Fruit fly (Drosophila melanogaster) whole organism, embryonic: Measurements from ENCODE around the gene tok.

Source experiments
- Blimp-1 ChIP-seq: fragments of 200-800 bp; sonication (Bioruptor generic); optimal IDR thresholded peaks from 3 replicates; lab custom pipeline; 2018; ENCODE audit warnings: missing biosample characterization, missing genetic modification characterization, mild to moderate bottlenecking, moderate library complexity, missing genetic modification reagents
- CG10267 ChIP-seq: fragments of 200-800 bp; sonication (Bioruptor generic); optimal IDR thresholded peaks from 2 replicates; lab custom pipeline; 2018; ENCODE audit warnings: missing biosample characterization, mild to moderate bottlenecking, missing genetic modification characterization, moderate library complexity
- CG12236 ChIP-seq: fragments of 200-800 bp; sonication (Bioruptor generic); optimal IDR thresholded peaks from 2 replicates; lab custom pipeline; 2016; ENCODE audit warnings: missing biosample characterization, missing genetic modification characterization
- CG1233 ChIP-seq: fragments of 200-800 bp; sonication (Bioruptor generic); optimal IDR thresholded peaks from 4 replicates; lab custom pipeline; 2018; ENCODE audit warnings: missing biosample characterization, mild to moderate bottlenecking, missing genetic modification characterization
- CG12659 ChIP-seq: fragments of 200-800 bp; sonication (Bioruptor generic); optimal IDR thresholded peaks from 3 replicates; lab custom pipeline; 2017; ENCODE audit warnings: mild to moderate bottlenecking, missing biosample characterization, missing genetic modification reagents, missing genetic modification characterization
- CG13296 ChIP-seq: fragments of 200-800 bp; sonication (Bioruptor generic); optimal IDR thresholded peaks from 3 replicates; lab custom pipeline; 2018; ENCODE audit warnings: missing biosample characterization, mild to moderate bottlenecking, missing genetic modification characterization
- CG13424 ChIP-seq: fragments of 200-800 bp; sonication (Bioruptor generic); optimal IDR thresholded peaks from 2 replicates; lab custom pipeline; 2019; ENCODE audit warnings: missing biosample characterization, mild to moderate bottlenecking, missing genetic modification characterization, moderate library complexity
- CG17829 ChIP-seq: fragments of 200-800 bp; optimal IDR thresholded peaks from 2 replicates; lab custom pipeline; 2019; ENCODE audit warnings: missing biosample characterization, mild to moderate bottlenecking, missing genetic modification characterization, moderate library complexity
- CG1832 ChIP-seq: fragments of 200-800 bp; sonication (Bioruptor generic); optimal IDR thresholded peaks from 2 replicates; lab custom pipeline; 2017; ENCODE audit warnings: missing biosample characterization, mild to moderate bottlenecking, missing genetic modification characterization, inconsistent platforms
- CG2712 ChIP-seq: fragments of 200-800 bp; optimal IDR thresholded peaks from 3 replicates; lab custom pipeline; 2019; ENCODE audit warnings: missing biosample characterization, mild to moderate bottlenecking, missing genetic modification characterization, moderate library complexity
- CG32767 ChIP-seq: fragments of 200-800 bp; sonication (Bioruptor generic); IDR thresholded peaks from 2 replicates; pipeline ENCODE4 v1.3.6; 2022; ENCODE audit warnings: missing biosample characterization, missing genetic modification characterization
- CG4854 ChIP-seq: fragments of 200-800 bp; sonication (Bioruptor generic); optimal IDR thresholded peaks from 2 replicates; lab custom pipeline; 2016; ENCODE audit warnings: missing biosample characterization, missing genetic modification characterization, inconsistent platforms
- CG6683 ChIP-seq: fragments of 200-800 bp; sonication (Bioruptor generic); optimal IDR thresholded peaks from 2 replicates; lab custom pipeline; 2017; ENCODE audit warnings: missing biosample characterization, mild to moderate bottlenecking, missing genetic modification characterization, missing genetic modification reagents
- CG6689 ChIP-seq: fragments of 200-800 bp; sonication (Bioruptor generic); IDR thresholded peaks from 2 replicates; pipeline ENCODE4 v1.3.6; 2022; ENCODE audit warnings: missing biosample characterization, missing genetic modification characterization
- CG7556 ChIP-seq: fragments of 200-800 bp; sonication (Bioruptor generic); optimal IDR thresholded peaks from 2 replicates; lab custom pipeline; 2017; ENCODE audit warnings: missing biosample characterization, mild to moderate bottlenecking, missing genetic modification characterization
- CG8924 ChIP-seq: fragments of 200-800 bp; optimal IDR thresholded peaks from 3 replicates; lab custom pipeline; 2019; ENCODE audit warnings: missing biosample characterization, mild to moderate bottlenecking, missing genetic modification characterization, moderate library complexity
- CG9437 ChIP-seq: fragments of 200-800 bp; sonication (Bioruptor generic); optimal IDR thresholded peaks from 2 replicates; lab custom pipeline; 2018; ENCODE audit warnings: missing biosample characterization, mild to moderate bottlenecking, missing genetic modification characterization
- CG9817 ChIP-seq: fragments of 200-800 bp; sonication (Bioruptor generic); optimal IDR thresholded peaks from 2 replicates; lab custom pipeline; 2018; ENCODE audit warnings: missing biosample characterization, mild to moderate bottlenecking, missing genetic modification characterization, moderate library complexity
- CoRest ChIP-seq: fragments of 200-800 bp; sonication (Bioruptor generic); optimal IDR thresholded peaks from 3 replicates; lab custom pipeline; 2018; ENCODE audit warnings: missing biosample characterization, mild to moderate bottlenecking, missing genetic modification characterization, moderate library complexity
- Dip2 ChIP-seq: fragments of 200-800 bp; sonication (Bioruptor generic); IDR thresholded peaks from 2 replicates; pipeline ENCODE4 v1.3.6; 2022; ENCODE audit warnings: missing biosample characterization, missing genetic modification characterization
- Dp ChIP-seq: fragments of 200-800 bp; sonication (Bioruptor generic); optimal IDR thresholded peaks from 2 replicates; lab custom pipeline; 2018; ENCODE audit warnings: missing biosample characterization, mild to moderate bottlenecking, missing genetic modification characterization, moderate library complexity
- Eip74EF ChIP-seq, 2 experiments: fragments of 200-800 bp in 1 of 2; fragments of >200 bp in 1 of 2; sonication (Bioruptor generic) in 1 of 2; optimal IDR thresholded peaks; 2 replicates each; lab custom pipeline; 2017 to 2019; ENCODE audit warnings: missing biosample characterization in 2 of 2, missing genetic modification characterization in 2 of 2, mild to moderate bottlenecking in 1 of 2, moderate library complexity in 1 of 2
- Hr39 ChIP-seq: fragments of >200 bp; optimal IDR thresholded peaks from 2 replicates; lab custom pipeline; 2017
- NFAT ChIP-seq: fragments of 200-800 bp; sonication (Bioruptor generic); IDR thresholded peaks from 2 replicates; pipeline ENCODE4 v1.3.6; 2022; ENCODE audit warnings: missing biosample characterization, missing genetic modification characterization
- Nf-YB ChIP-seq: fragments of 200-800 bp; sonication (Bioruptor generic); optimal IDR thresholded peaks from 3 replicates; lab custom pipeline; 2019; ENCODE audit warnings: missing biosample characterization, mild to moderate bottlenecking, missing genetic modification characterization, moderate library complexity
- Nf-YC ChIP-seq: fragments of 200-800 bp; optimal IDR thresholded peaks from 3 replicates; lab custom pipeline; 2019; ENCODE audit warnings: missing biosample characterization, mild to moderate bottlenecking, missing genetic modification characterization, moderate library complexity
- Oli ChIP-seq: fragments of 200-800 bp; sonication (Bioruptor generic); optimal IDR thresholded peaks from 2 replicates; lab custom pipeline; 2018; ENCODE audit warnings: missing biosample characterization, mild to moderate bottlenecking, missing genetic modification characterization, moderate library complexity
- PHDP ChIP-seq: fragments of 200-800 bp; sonication (Bioruptor generic); optimal IDR thresholded peaks from 3 replicates; lab custom pipeline; 2018; ENCODE audit warnings: missing biosample characterization, mild to moderate bottlenecking, missing genetic modification characterization, moderate library complexity
- Ssrp ChIP-seq: fragments of 200-800 bp; sonication (Bioruptor generic); optimal IDR thresholded peaks from 2 replicates; lab custom pipeline; 2018; ENCODE audit warnings: missing biosample characterization, mild to moderate bottlenecking, missing genetic modification characterization, moderate library complexity
- ash1 ChIP-seq: fragments of 200-800 bp; sonication (Bioruptor generic); optimal IDR thresholded peaks from 2 replicates; lab custom pipeline; 2018; ENCODE audit warnings: missing biosample characterization, mild to moderate bottlenecking, missing genetic modification characterization
- cwo ChIP-seq: fragments of 200-800 bp; sonication (Bioruptor generic); optimal IDR thresholded peaks from 3 replicates; lab custom pipeline; 2017; ENCODE audit warnings: missing biosample characterization, missing genetic modification characterization, mild to moderate bottlenecking, moderate library complexity, missing genetic modification reagents
- danr ChIP-seq: fragments of 200-800 bp; sonication (Bioruptor generic); IDR thresholded peaks from 2 replicates; pipeline ENCODE4 v1.3.6; 2022; ENCODE audit warnings: missing biosample characterization, missing genetic modification characterization
- grau ChIP-seq: fragments of 200-800 bp; optimal IDR thresholded peaks from 3 replicates; lab custom pipeline; 2019; ENCODE audit warnings: missing biosample characterization, mild to moderate bottlenecking, missing genetic modification characterization, moderate library complexity
- hkb ChIP-seq, 2 experiments: fragments of 200-800 bp in 1 of 2; fragments of >200 bp in 1 of 2; sonication (Bioruptor generic) in 1 of 2; IDR thresholded peaks in 1 of 2; optimal IDR thresholded peaks in 1 of 2; 2 replicates each; pipeline versions ENCODE4 v1.3.6 to Lab custom; 2017 to 2022; ENCODE audit warnings: missing biosample characterization in 1 of 2, missing genetic modification characterization in 1 of 2
- jigr1 ChIP-seq: fragments of 200-800 bp; sonication (Bioruptor generic); IDR thresholded peaks from 3 replicates; pipeline ENCODE4 v1.3.6; 2022; ENCODE audit warnings: missing biosample characterization, missing genetic modification characterization
- kah ChIP-seq: fragments of 200-800 bp; sonication (Bioruptor generic); optimal IDR thresholded peaks from 2 replicates; lab custom pipeline; 2018; ENCODE audit warnings: missing biosample characterization, mild to moderate bottlenecking, missing genetic modification characterization
- knrl ChIP-seq: fragments of 200-800 bp; sonication (Bioruptor generic); IDR thresholded peaks from 3 replicates; pipeline ENCODE4 v1.3.6; 2022; ENCODE audit warnings: missing biosample characterization, missing genetic modification characterization; ENCODE audit not compliant: partially characterized antibody
- lmd ChIP-seq: fragments of 200-800 bp; sonication (Bioruptor generic); IDR thresholded peaks from 2 replicates; pipeline ENCODE4 v1.3.6; 2022; ENCODE audit warnings: missing biosample characterization, missing genetic modification characterization
- nmo ChIP-seq: fragments of 200-800 bp; sonication (Bioruptor generic); optimal IDR thresholded peaks from 2 replicates; lab custom pipeline; 2018; ENCODE audit warnings: missing biosample characterization, mild to moderate bottlenecking, missing genetic modification characterization, moderate library complexity
- phol ChIP-seq: fragments of 200-800 bp; sonication (Bioruptor generic); optimal IDR thresholded peaks from 3 replicates; lab custom pipeline; 2018; ENCODE audit warnings: missing biosample characterization, mild to moderate bottlenecking, missing genetic modification characterization, moderate library complexity
- row ChIP-seq: fragments of 200-800 bp; sonication (Bioruptor generic); IDR thresholded peaks from 3 replicates; pipeline ENCODE4 v1.3.6; 2022; ENCODE audit warnings: missing biosample characterization, missing genetic modification characterization
- run ChIP-seq: fragments of 200-800 bp; sonication (Bioruptor generic); optimal IDR thresholded peaks from 3 replicates; lab custom pipeline; 2018; ENCODE audit warnings: missing biosample characterization, mild to moderate bottlenecking, missing genetic modification characterization
- salm ChIP-seq: fragments of 200-800 bp; sonication (Bioruptor generic); optimal IDR thresholded peaks from 2 replicates; lab custom pipeline; 2018; ENCODE audit warnings: missing biosample characterization, mild to moderate bottlenecking, missing genetic modification characterization
- sens-2 ChIP-seq: fragments of 200-800 bp; sonication (Bioruptor generic); IDR thresholded peaks from 2 replicates; pipeline ENCODE4 v1.3.6; 2022; ENCODE audit warnings: missing biosample characterization, missing genetic modification characterization
- slbo ChIP-seq: fragments of 200-800 bp; sonication (Bioruptor generic); IDR thresholded peaks from 2 replicates; pipeline ENCODE4 v1.3.6; 2022; ENCODE audit warnings: missing biosample characterization, missing genetic modification characterization
- sug ChIP-seq: fragments of 200-800 bp; optimal IDR thresholded peaks from 2 replicates; lab custom pipeline; 2019; ENCODE audit warnings: missing biosample characterization, mild to moderate bottlenecking, missing genetic modification characterization, moderate library complexity
- tgo ChIP-seq: fragments of 200-800 bp; sonication (Bioruptor generic); IDR thresholded peaks from 3 replicates; pipeline ENCODE4 v1.3.6; 2022; ENCODE audit warnings: missing biosample characterization, missing genetic modification characterization
- unpg ChIP-seq: fragments of 200-800 bp; sonication (Bioruptor generic); optimal IDR thresholded peaks from 3 replicates; lab custom pipeline; 2018; ENCODE audit warnings: missing biosample characterization, mild to moderate bottlenecking, missing genetic modification characterization, moderate library complexity

Gene tok

DNA sequence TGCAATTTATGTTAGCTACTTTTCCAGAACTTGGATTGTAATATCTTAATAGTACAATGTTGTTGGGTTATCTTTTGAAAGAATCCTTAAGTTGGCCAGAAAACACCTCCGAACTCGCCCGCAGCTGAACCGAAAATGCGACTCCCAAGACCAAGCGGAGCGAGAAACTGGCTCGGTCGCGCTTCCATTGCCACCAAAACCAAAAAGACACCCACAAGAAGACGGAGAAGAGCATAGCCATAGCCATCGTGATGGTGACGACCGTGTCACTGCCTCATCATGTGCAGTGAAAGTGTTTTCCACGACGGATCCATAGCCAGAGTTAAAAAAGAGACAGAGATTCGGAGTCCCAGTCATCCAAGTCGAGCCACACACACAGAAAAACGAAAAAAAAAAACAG is 70.5 kb downstream of the tok start, which contains the start of gene CG13634:
Gene CG13634 (minus strand): TSS at position 101 of the 400 bp plus-strand sequence.
- TF ChIP-seq NFAT (GFP tag; lab: Robert Waterston, UW) (no peak), ash1 (GFP tag; lab: Kevin White, UChicago) (no peak), danr (no peak), CG12659 (no peak), Blimp-1 (GFP tag; lab: Kevin White, UChicago) (peak; percentile 60), sens-2 (GFP tag; lab: Robert Waterston, UW) (no peak), Hr39 (lab: Kevin White, UChicago) (no peak), unpg (no peak)
- TF ChIP-seq, all 482 proteins: peak for 1

DNA sequence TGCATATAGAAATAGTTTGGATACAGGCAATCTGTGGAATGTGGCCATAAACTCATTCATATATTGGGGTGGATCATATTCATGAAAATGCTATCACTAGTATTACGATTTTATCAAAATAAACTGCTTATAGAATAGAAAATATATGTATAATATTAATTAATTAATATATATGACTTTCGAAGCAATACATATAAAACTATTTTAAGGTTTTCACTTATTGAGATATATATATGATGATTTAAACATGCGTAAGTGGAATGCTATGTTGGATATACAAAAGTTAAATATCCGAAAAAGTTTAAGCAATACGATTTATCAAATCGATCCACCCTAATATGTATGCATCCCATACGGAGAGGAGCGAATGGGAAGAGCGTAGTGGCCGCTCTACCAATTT is 79.1 kb downstream of the tok start:
- peak; percentile 57 for TF ChIP-seq CG32767 (GFP tag; lab: Robert Waterston, UW)
- TF ChIP-seq CG9817 (tag; lab: Kevin White, UChicago): peak; percentile 3
- TF ChIP-seq lmd (GFP tag; lab: Robert Waterston, UW): 0 out of 2 replicates have a peak, but pooled peaks have one; percentile 15
- TF ChIP-seq run (tag; lab: Kevin White, UChicago): peak; percentile 30
- TF ChIP-seq kah (GFP tag; lab: Kevin White, UChicago): peak; percentile 1
- TF ChIP-seq Oli (tag; lab: Kevin White, UChicago): peak; percentile 4
- TF ChIP-seq tgo (GFP tag; lab: Robert Waterston, UW): no peak; the same call in 2 of the 3 replicates
- TF ChIP-seq Nf-YC (tag; lab: Kevin White, UChicago): peak; percentile 57
- TF ChIP-seq CG13424 (tag; lab: Kevin White, UChicago): peak; percentile 62
- TF ChIP-seq CoRest (tag; lab: Kevin White, UChicago): peak; percentile 29
- TF ChIP-seq CG10267 (tag; lab: Kevin White, UChicago): peak; percentile 29
- TF ChIP-seq Dp (GFP tag; lab: Kevin White, UChicago): no peak
- peak; percentile 53 for TF ChIP-seq salm (tag; lab: Kevin White, UChicago)
- TF ChIP-seq CG7556: peak; percentile 47
- peak; percentile 19 for TF ChIP-seq cwo (GFP tag; lab: Kevin White, UChicago)
- TF ChIP-seq PHDP (tag; lab: Kevin White, UChicago): peak; percentile 68
- TF ChIP-seq CG1233 (GFP tag; lab: Kevin White, UChicago): peak; percentile 3
- peak; percentile 4 for TF ChIP-seq sug (tag; lab: Kevin White, UChicago)
- TF ChIP-seq CG4854 (GFP tag; lab: Kevin White, UChicago): no peak
- no peak for TF ChIP-seq hkb (optimal IDR thresholded peaks at IDR 0.05; lab: Kevin White, UChicago)
- TF ChIP-seq hkb (GFP tag; IDR thresholded peaks at IDR 0.05; lab: Robert Waterston, UW): peak; percentile 15; the same call in 1 of the 2 replicates
- peak; percentile 52 for TF ChIP-seq CG13296 (GFP tag; lab: Kevin White, UChicago)
- peak; percentile 44 for TF ChIP-seq CG17829 (tag; lab: Kevin White, UChicago)
- TF ChIP-seq Eip74EF (GFP tag; optimal IDR thresholded peaks at IDR 0.05; lab: Kevin White, UChicago): peak in 1 of 2 experiments; percentile 39
- TF ChIP-seq Nf-YB: peak; percentile 11
- peak; percentile 16; the same call in 1 of the 3 replicates for TF ChIP-seq row (GFP tag; lab: Robert Waterston, UW)
- TF ChIP-seq CG2712 (tag; lab: Kevin White, UChicago): peak; percentile 57
- TF ChIP-seq nmo (GFP tag; lab: Kevin White, UChicago): peak; percentile 20
- peak; percentile 28; the same call in 1 of the 2 replicates for TF ChIP-seq CG6689
- no peak for TF ChIP-seq knrl
- TF ChIP-seq phol (tag; lab: Kevin White, UChicago): peak; percentile 27
- TF ChIP-seq jigr1 (GFP tag; lab: Robert Waterston, UW): no peak
- TF ChIP-seq slbo (GFP tag; lab: Robert Waterston, UW): 0 out of 2 replicates have a peak, but pooled peaks have one; percentile 12
- TF ChIP-seq CG8924 (tag; lab: Kevin White, UChicago): peak; percentile 52
- TF ChIP-seq grau (tag; lab: Kevin White, UChicago): peak; percentile 51
- TF ChIP-seq CG6683 (GFP tag; lab: Kevin White, UChicago): no peak
- no peak for TF ChIP-seq Dip2 (GFP tag; lab: Robert Waterston, UW)
- no peak for TF ChIP-seq CG12236 (GFP tag; lab: Kevin White, UChicago)
- TF ChIP-seq Ssrp (tag; lab: Kevin White, UChicago): peak; percentile 25
- no peak for TF ChIP-seq CG1832
- TF ChIP-seq CG9437 (GFP tag; lab: Kevin White, UChicago): peak; percentile 48
